Fruit fly (Drosophila melanogaster): ENCODE data around the gene RnrL.

Gene RnrL

DNA sequence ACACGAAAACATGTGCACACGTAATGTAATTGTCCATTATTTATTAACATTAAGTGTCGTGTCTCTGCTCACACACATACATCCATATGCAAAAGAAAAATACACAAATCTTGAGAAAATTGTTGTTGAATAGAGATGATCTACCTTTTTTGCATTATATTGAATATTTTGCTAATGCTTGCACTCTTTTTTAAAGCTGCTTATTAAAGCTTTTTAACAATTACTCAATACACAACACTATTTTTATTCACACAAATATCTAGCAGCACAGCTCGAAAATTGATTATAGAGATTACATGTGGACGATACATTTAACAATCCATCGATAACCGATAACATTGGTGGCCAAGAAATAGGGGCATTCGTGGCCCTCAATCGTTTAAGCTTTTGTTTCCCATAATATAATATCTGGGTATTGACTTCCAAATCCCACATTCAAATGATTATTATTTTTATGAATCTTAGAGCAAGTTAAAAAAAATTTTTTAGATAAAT, 35.6 kb downstream of the RnrL start, which contains the start of gene Ufd4 (continued):
- TF ChIP-seq slou (GFP tag; optimal IDR thresholded peaks at IDR 0.05) (no peak), CG10321 (GFP tag; IDR thresholded peaks at IDR 0.05) (no peak), Dp (GFP tag; optimal IDR thresholded peaks at IDR 0.05) (peak; percentile 16), CG12104 (GFP tag; optimal IDR thresholded peaks at IDR 0.05) (peak; percentile 61), CG30403 (GFP tag; optimal IDR thresholded peaks at IDR 0.05) (peak; percentile 67), NC2β (GFP tag; optimal IDR thresholded peaks at IDR 0.05) (peak; percentile 66), ac (GFP tag; optimal IDR thresholded peaks at IDR 0.05) (no peak), CG17359 (tag; optimal IDR thresholded peaks at IDR 0.05) (peak; percentile 73), Stat92E (GFP tag; optimal IDR thresholded peaks at IDR 0.05) (peak in 1 of 3 experiments; percentile 69), Dek (tag; optimal IDR thresholded peaks at IDR 0.05) (no peak), C15 (GFP tag; IDR thresholded peaks at IDR 0.05) (no peak), CG2199 (GFP tag; IDR thresholded peaks at IDR 0.05) (0 out of 3 replicates have a peak, but pooled peaks have one; percentile 7), ewg (GFP tag; optimal IDR thresholded peaks at IDR 0.05) (no peak), CG10462 (GFP tag; optimal IDR thresholded peaks at IDR 0.05) (no peak), CG2875 (GFP tag; optimal IDR thresholded peaks at IDR 0.05) (no peak), tin (GFP tag; optimal IDR thresholded peaks at IDR 0.05) (peak; percentile 68), CG13296 (GFP tag; optimal IDR thresholded peaks at IDR 0.05) (peak; percentile 76), CG4617 (GFP tag; optimal IDR thresholded peaks at IDR 0.05; ENCODE audit: borderline replicate concordance) (peak; percentile 68), gce (GFP tag; IDR thresholded peaks at IDR 0.05) (no peak), CG4404 (GFP tag; IDR thresholded peaks at IDR 0.05) (no peak), CG16815 (GFP tag; optimal IDR thresholded peaks at IDR 0.05) (peak; percentile 0), chif (GFP tag; optimal IDR thresholded peaks at IDR 0.05) (peak; percentile 16 to 49), Blimp-1 (GFP tag; optimal IDR thresholded peaks at IDR 0.05) (no peak), CG11696 (GFP tag; IDR thresholded peaks at IDR 0.05) (peak; percentile 40; the same call in 1 of the 2 replicates), CkIIα-i1 (GFP tag; IDR thresholded peaks at IDR 0.05) (no peak), hth (optimal IDR thresholded peaks at IDR 0.05) (no peak), crp (GFP tag; optimal IDR thresholded peaks at IDR 0.05) (no peak), CG2120 (GFP tag; optimal IDR thresholded peaks at IDR 0.05) (peak; percentile 79), scrt (GFP tag; optimal IDR thresholded peaks at IDR 0.05) (no peak), CG1024 (GFP tag; IDR thresholded peaks at IDR 0.05) (peak; percentile 80; the same call in 1 of the 2 replicates), vfl (GFP tag; optimal IDR thresholded peaks at IDR 0.05) (peak; percentile 46), eyg (GFP tag; optimal IDR thresholded peaks at IDR 0.05) (peak; percentile 23), Hsf (GFP tag; optimal IDR thresholded peaks at IDR 0.05) (no peak), B-H1 (GFP tag; IDR thresholded peaks at IDR 0.05) (peak; percentile 46; the same call in 1 of the 3 replicates), CG8388 (GFP tag; optimal IDR thresholded peaks at IDR 0.05) (peak; percentile 49), CG17912 (GFP tag; optimal IDR thresholded peaks at IDR 0.05) (no peak), CG15696 (tag; optimal IDR thresholded peaks at IDR 0.05) (peak; percentile 65), mirr (GFP tag; optimal IDR thresholded peaks at IDR 0.05) (no peak), Jarid2 (GFP tag; optimal IDR thresholded peaks at IDR 0.05) (no peak), Mad (GFP tag; optimal IDR thresholded peaks at IDR 0.05) (peak; percentile 13), CG12942 (GFP tag; optimal IDR thresholded peaks at IDR 0.05) (peak; percentile 7), schlank (tag; optimal IDR thresholded peaks at IDR 0.05) (no peak), chn (GFP tag; optimal IDR thresholded peaks at IDR 0.05) (peak; percentile 72), Scr (GFP tag; IDR thresholded peaks at IDR 0.05; ENCODE audit: partially characterized antibody) (peak; percentile 55), odd (GFP tag; optimal IDR thresholded peaks at IDR 0.05) (no peak), mld (GFP tag; IDR thresholded peaks at IDR 0.05; ENCODE audit: partially characterized antibody) (no peak), HmgZ (tag; optimal IDR thresholded peaks at IDR 0.05) (peak; percentile 64), GATAe (GFP tag; conservative IDR thresholded peaks at IDR 0.05) (no peak), sim (GFP tag; IDR thresholded peaks at IDR 0.05) (peak; percentile 54; the same call in 1 of the 2 replicates), PHDP (tag; optimal IDR thresholded peaks at IDR 0.05) (no peak)

All from whole organism, embryonic.